Worm (Caenorhabditis elegans): ENCODE measurements around the gene C34F6.12.

C34F6.12 gene

ce11 chrX:11201165-11201564 lies 25.3 kb downstream of the C34F6.12 start, which contains the start of gene col-179:
Gene col-179 (plus strand): TSS chrX:11201465.
- TF ChIP-seq sem-2 (GFP tag; optimal IDR thresholded peaks at IDR 0.05) (no peak), ztf-11 (tag; optimal IDR thresholded peaks at IDR 0.05) (no peak), nhr-28 (tag; optimal IDR thresholded peaks at IDR 0.05) (no peak), drap-1 (GFP tag; optimal IDR thresholded peaks at IDR 0.05) (no peak), nhr-76 (tag; optimal IDR thresholded peaks at IDR 0.05) (no peak), blmp-1 (tag; optimal IDR thresholded peaks at IDR 0.05) (no peak), lin-32 (GFP tag; optimal IDR thresholded peaks at IDR 0.05) (no peak), M03D4.4 (tag; optimal IDR thresholded peaks at IDR 0.05) (no peak), ceh-83 (GFP tag; optimal IDR thresholded peaks at IDR 0.05) (no peak), nhr-12 (tag; optimal IDR thresholded peaks at IDR 0.05) (no peak)

ce11 chrX:11199155-11199554 lies 27.3 kb downstream of the C34F6.12 start, which contains the start of gene col-178:
Gene col-178 (plus strand): TSS chrX:11199455.
- TF ChIP-seq elt-1 (tag; optimal IDR thresholded peaks at IDR 0.05; ENCODE audit: borderline replicate concordance, insufficient read depth) (no peak), unc-120 (tag; optimal IDR thresholded peaks at IDR 0.05; ENCODE audit: poor library complexity, severe bottlenecking) (no peak), zip-8 (tag; optimal IDR thresholded peaks at IDR 0.05) (no peak), ham-2 (GFP tag; optimal IDR thresholded peaks at IDR 0.05) (no peak), drap-1 (GFP tag; optimal IDR thresholded peaks at IDR 0.05) (no peak), nhr-12 (tag; optimal IDR thresholded peaks at IDR 0.05) (no peak), tbx-8 (GFP tag; optimal IDR thresholded peaks at IDR 0.05) (no peak), sptf-1 (tag; optimal IDR thresholded peaks at IDR 0.05) (no peak)

- TF ChIP-seq lin-13 (tag; optimal IDR thresholded peaks at IDR 0.05), result no peak
- TF ChIP-seq mep-1 (tag; optimal IDR thresholded peaks at IDR 0.05), result no peak
These were observed 29.8 kb downstream of the C34F6.12 start, which contains the start of gene C34F6.1 for ce11 chrX:11196741-11197140. Gene C34F6.1 (minus strand): TSS chrX:11196841.

- TF ChIP-seq hlh-1 (tag; optimal IDR thresholded peaks at IDR 0.05) (peak; percentile 90), ztf-11 (tag; optimal IDR thresholded peaks at IDR 0.05) (no peak), unc-62 (GFP tag; optimal IDR thresholded peaks at IDR 0.05) (no peak)
These were observed 32.8 kb downstream of the C34F6.12 start for ce11 chrX:11193670-11194069.

ce11 chrX:11190443-11190842 lies 36.1 kb downstream of the C34F6.12 start:
- TF ChIP-seq blmp-1 (tag; optimal IDR thresholded peaks at IDR 0.05), result no peak
- TF ChIP-seq elt-3 (tag; optimal IDR thresholded peaks at IDR 0.05), result no peak
- no peak for TF ChIP-seq mab-5 (tag; optimal IDR thresholded peaks at IDR 0.05)
- no peak for TF ChIP-seq hlh-1 (tag; optimal IDR thresholded peaks at IDR 0.05)
- TF ChIP-seq snpc-4 (tag; optimal IDR thresholded peaks at IDR 0.05), result no peak
- TF ChIP-seq ceh-43 (GFP tag; optimal IDR thresholded peaks at IDR 0.05), result no peak
- TF ChIP-seq mep-1 (tag; optimal IDR thresholded peaks at IDR 0.05), result no peak
- no peak for TF ChIP-seq nhr-12 (tag; optimal IDR thresholded peaks at IDR 0.05)
- peak; percentile 29 for TF ChIP-seq elt-1 (tag; optimal IDR thresholded peaks at IDR 0.05; ENCODE audit: borderline replicate concordance, insufficient read depth)
- TF ChIP-seq unc-120 (tag; optimal IDR thresholded peaks at IDR 0.05; ENCODE audit: poor library complexity, severe bottlenecking), result peak; percentile 20
- no peak for TF ChIP-seq lsy-2 (tag; optimal IDR thresholded peaks at IDR 0.05)
- TF ChIP-seq unc-62 (GFP tag; optimal IDR thresholded peaks at IDR 0.05), result peak; percentile 26

ce11 chrX:11189515-11189914 lies 37.0 kb downstream of the C34F6.12 start, which contains the start of gene F13D2.1:
Gene F13D2.1 (minus strand): TSS chrX:11189615.
- no peak for TF ChIP-seq ztf-11 (tag; optimal IDR thresholded peaks at IDR 0.05)
- no peak for TF ChIP-seq ceh-43 (GFP tag; optimal IDR thresholded peaks at IDR 0.05)
- TF ChIP-seq unc-39 (tag; optimal IDR thresholded peaks at IDR 0.05), result no peak
- TF ChIP-seq unc-62 (GFP tag; optimal IDR thresholded peaks at IDR 0.05), result no peak
- no peak for TF ChIP-seq pha-4 (tag; optimal IDR thresholded peaks at IDR 0.05)
- no peak for TF ChIP-seq snpc-4 (tag; optimal IDR thresholded peaks at IDR 0.05)
- TF ChIP-seq lsy-2 (tag; optimal IDR thresholded peaks at IDR 0.05), result no peak
- no peak for TF ChIP-seq ceh-83 (GFP tag; optimal IDR thresholded peaks at IDR 0.05)
- no peak for TF ChIP-seq lin-32 (GFP tag; optimal IDR thresholded peaks at IDR 0.05)
- no peak for TF ChIP-seq elt-1 (tag; optimal IDR thresholded peaks at IDR 0.05; ENCODE audit: borderline replicate concordance, insufficient read depth)
- TF ChIP-seq nhr-12 (tag; optimal IDR thresholded peaks at IDR 0.05), result no peak

- TF ChIP-seq ceh-39 (tag; optimal IDR thresholded peaks at IDR 0.05) (no peak), nhr-76 (tag; optimal IDR thresholded peaks at IDR 0.05) (no peak), nhr-28 (tag; optimal IDR thresholded peaks at IDR 0.05) (no peak), M03D4.4 (tag; optimal IDR thresholded peaks at IDR 0.05) (no peak), lsy-2 (tag; optimal IDR thresholded peaks at IDR 0.05) (no peak), elt-3 (tag; optimal IDR thresholded peaks at IDR 0.05) (no peak), unc-62 (GFP tag; optimal IDR thresholded peaks at IDR 0.05) (no peak), pha-4 (tag; optimal IDR thresholded peaks at IDR 0.05) (no peak), ztf-11 (tag; optimal IDR thresholded peaks at IDR 0.05) (no peak), ham-2 (GFP tag; optimal IDR thresholded peaks at IDR 0.05) (no peak), tbx-8 (GFP tag; optimal IDR thresholded peaks at IDR 0.05) (no peak), blmp-1 (tag; optimal IDR thresholded peaks at IDR 0.05) (no peak), ces-1 (GFP tag; optimal IDR thresholded peaks at IDR 0.05) (no peak), lin-13 (tag; optimal IDR thresholded peaks at IDR 0.05) (no peak), lin-32 (GFP tag; optimal IDR thresholded peaks at IDR 0.05) (no peak), unc-120 (tag; optimal IDR thresholded peaks at IDR 0.05; ENCODE audit: poor library complexity, severe bottlenecking) (no peak), zip-8 (tag; optimal IDR thresholded peaks at IDR 0.05) (no peak), ceh-43 (GFP tag; optimal IDR thresholded peaks at IDR 0.05) (no peak), flh-1 (GFP tag; optimal IDR thresholded peaks at IDR 0.05) (no peak)
These were observed 41.0 kb downstream of the C34F6.12 start, which contains the start of gene gnrr-7 for ce11 chrX:11185498-11185897. Gene gnrr-7 (plus strand): TSS chrX:11185798.
